Fruit fly (Drosophila melanogaster) whole organism, wandering third instar larva: ENCODE results near the gene Mur11Da.

Experiments
- Hnf4 ChIP-seq: fragments of 200-800 bp; sonication (Bioruptor generic); optimal IDR thresholded peaks from 2 replicates; lab custom pipeline; 2016; ENCODE audit warnings: missing biosample characterization, mild to moderate bottlenecking, missing genetic modification characterization
- N ChIP-seq: fragments of >200 bp; optimal IDR thresholded peaks from 2 replicates; lab custom pipeline; 2018; ENCODE audit warnings: missing biosample characterization, missing external identifiers, missing genetic modification characterization
- br ChIP-seq: fragments of 200-800 bp; sonication (Bioruptor generic); optimal IDR thresholded peaks from 2 replicates; lab custom pipeline; 2016; ENCODE audit warnings: missing biosample characterization, missing genetic modification characterization
- dsf ChIP-seq: sonication (Bioruptor generic); optimal IDR thresholded peaks from 2 replicates; lab custom pipeline; 2016; ENCODE audit warnings: missing biosample characterization, missing genetic modification characterization, borderline replicate concordance
- pan ChIP-seq: fragments of >200 bp; optimal IDR thresholded peaks from 2 replicates; lab custom pipeline; 2017
- rgr ChIP-seq: fragments of 200-800 bp; sonication (Bioruptor generic); optimal IDR thresholded peaks from 3 replicates; lab custom pipeline; 2016; ENCODE audit warnings: missing biosample characterization, mild to moderate bottlenecking, missing genetic modification characterization

dm6 chrX:12976131-12976530 lies 8.4 kb downstream of the Mur11Da start, which contains the start of gene CG12716:
- TF ChIP-seq pan (lab: Kevin White, UChicago) (no peak), dsf (GFP tag; lab: Kevin White, UChicago) (no peak), rgr (GFP tag; lab: Kevin White, UChicago) (no peak), br (GFP tag; lab: Kevin White, UChicago) (no peak), Hnf4 (GFP tag; lab: Kevin White, UChicago) (no peak), N (GFP tag; lab: Kevin White, UChicago) (no peak)
